Worm (Caenorhabditis elegans) whole organism, L3 larva: ENCODE data around the gene clpr-2.
A peak's percentile ranks its signal among the peaks of the same experiment; 100 is the strongest.

Source experiments
- R02D3.7 ChIP-seq: fragments of 150-350 bp; optimal IDR thresholded peaks from 2 replicates; lab custom pipeline; 2014; ENCODE audit warnings: missing biosample characterization, missing genetic modification characterization
- aly-2 ChIP-seq: fragments of 150-350 bp; optimal IDR thresholded peaks from 2 replicates; lab custom pipeline; 2014; ENCODE audit warnings: missing biosample characterization, missing genetic modification characterization
- ama-1 ChIP-seq: fragments of 150-350 bp; optimal IDR thresholded peaks from 2 replicates; lab custom pipeline; 2018
- ceh-82 ChIP-seq: fragments of 150-350 bp; optimal IDR thresholded peaks from 2 replicates; lab custom pipeline; 2014; ENCODE audit warnings: missing biosample characterization, missing genetic modification characterization
- elt-1 ChIP-seq: fragments of 150-350 bp; optimal IDR thresholded peaks from 2 replicates; lab custom pipeline; 2014; ENCODE audit warnings: missing biosample characterization, missing genetic modification characterization
- elt-3 ChIP-seq, 3 experiments: fragments of 150-350 bp in 1 of 3; sonication (generic microtip) in 2 of 3; optimal IDR thresholded peaks; 2 replicates in 2 of 3; 4 replicates in 1 of 3; lab custom pipeline; 2014 to 2017; ENCODE audit warnings: missing biosample characterization in 3 of 3, missing genetic modification characterization in 3 of 3
- fkh-10 ChIP-seq: sonication (generic microtip); optimal IDR thresholded peaks from 2 replicates; lab custom pipeline; 2017; ENCODE audit warnings: missing biosample characterization, missing genetic modification reagents, missing genetic modification characterization
- hmg-11 ChIP-seq: sonication (generic microtip); optimal IDR thresholded peaks from 2 replicates; lab custom pipeline; 2016; ENCODE audit warnings: missing genetic modification characterization, missing compliant biosample characterization
- jun-1 ChIP-seq: fragments of 150-350 bp; optimal IDR thresholded peaks from 2 replicates; lab custom pipeline; 2014; ENCODE audit warnings: missing biosample characterization, missing genetic modification reagents, missing genetic modification characterization
- lin-15B ChIP-seq: fragments of 150-350 bp; optimal IDR thresholded peaks from 2 replicates; lab custom pipeline; 2014; ENCODE audit warnings: missing biosample characterization, missing genetic modification characterization
- lin-39 ChIP-seq: fragments of 150-350 bp; optimal IDR thresholded peaks from 2 replicates; lab custom pipeline; 2018; ENCODE audit warnings: missing biosample characterization, missing genetic modification reagents, missing genetic modification characterization
- lsy-12 ChIP-seq: sonication (generic microtip); optimal IDR thresholded peaks from 2 replicates; lab custom pipeline; 2016; ENCODE audit warnings: mild to moderate bottlenecking, missing genetic modification characterization, missing compliant biosample characterization
- mdl-1 ChIP-seq: fragments of 150-350 bp; optimal IDR thresholded peaks from 2 replicates; lab custom pipeline; 2014; ENCODE audit warnings: missing biosample characterization, missing genetic modification characterization
- mml-1 ChIP-seq: fragments of 150-350 bp; sonication (generic microtip); optimal IDR thresholded peaks from 3 replicates; lab custom pipeline; 2014; ENCODE audit warnings: missing biosample characterization, missing genetic modification characterization
- nfya-1 ChIP-seq: sonication (generic microtip); optimal IDR thresholded peaks from 2 replicates; lab custom pipeline; 2017; ENCODE audit warnings: missing genetic modification characterization, mild to moderate bottlenecking, missing compliant biosample characterization, antibody characterized with exemption, moderate library complexity; ENCODE audit not compliant: insufficient read depth
- nhr-12 ChIP-seq: fragments of 150-350 bp; optimal IDR thresholded peaks from 2 replicates; lab custom pipeline; 2014; ENCODE audit warnings: missing biosample characterization, missing genetic modification characterization
- nhr-23 ChIP-seq: fragments of 150-350 bp; optimal IDR thresholded peaks from 2 replicates; lab custom pipeline; 2014; ENCODE audit warnings: missing biosample characterization, missing genetic modification reagents, missing genetic modification characterization
- nhr-237 ChIP-seq: fragments of 150-350 bp; optimal IDR thresholded peaks from 2 replicates; lab custom pipeline; 2014; ENCODE audit warnings: missing biosample characterization, missing genetic modification characterization
- nhr-25 ChIP-seq: sonication (generic microtip); optimal IDR thresholded peaks from 2 replicates; lab custom pipeline; 2017; ENCODE audit warnings: missing biosample characterization, missing genetic modification characterization
- nhr-43 ChIP-seq: sonication (generic microtip); optimal IDR thresholded peaks from 2 replicates; lab custom pipeline; 2016; ENCODE audit warnings: mild to moderate bottlenecking, missing genetic modification characterization, missing compliant biosample characterization; ENCODE audit not compliant: poor library complexity, severe bottlenecking
- nhr-67 ChIP-seq: fragments of 150-350 bp; optimal IDR thresholded peaks from 2 replicates; lab custom pipeline; 2014; ENCODE audit warnings: missing biosample characterization, missing genetic modification characterization
- nhr-76 ChIP-seq: fragments of 150-350 bp; sonication (generic microtip); optimal IDR thresholded peaks from 5 replicates; lab custom pipeline; 2014; ENCODE audit warnings: missing biosample characterization, missing genetic modification characterization
- nhr-77 ChIP-seq: fragments of 150-350 bp; optimal IDR thresholded peaks from 2 replicates; lab custom pipeline; 2014; ENCODE audit warnings: missing biosample characterization, missing genetic modification characterization
- pha-4 ChIP-seq: fragments of 150-350 bp; optimal IDR thresholded peaks from 2 replicates; lab custom pipeline; 2014; ENCODE audit warnings: missing biosample characterization, missing genetic modification reagents, missing genetic modification characterization
- pqm-1 ChIP-seq: fragments of 150-350 bp; optimal IDR thresholded peaks from 2 replicates; lab custom pipeline; 2017; ENCODE audit warnings: missing biosample characterization, missing genetic modification characterization, inconsistent platforms
- sea-2 ChIP-seq: fragments of 150-350 bp; sonication (generic microtip); optimal IDR thresholded peaks from 4 replicates; lab custom pipeline; 2014; ENCODE audit warnings: missing biosample characterization, missing genetic modification reagents, missing genetic modification characterization
- skn-1 ChIP-seq: fragments of 150-350 bp; optimal IDR thresholded peaks from 2 replicates; lab custom pipeline; 2014; ENCODE audit warnings: missing biosample characterization, missing genetic modification characterization
- tbx-2 ChIP-seq: sonication (generic microtip); optimal IDR thresholded peaks from 2 replicates; lab custom pipeline; 2016; ENCODE audit warnings: mild to moderate bottlenecking, missing genetic modification characterization, missing compliant biosample characterization
- unc-39 ChIP-seq: sonication (generic microtip); optimal IDR thresholded peaks from 4 replicates; lab custom pipeline; 2017; ENCODE audit warnings: missing biosample characterization, missing genetic modification characterization
- zag-1 ChIP-seq: fragments of 150-350 bp; optimal IDR thresholded peaks from 2 replicates; lab custom pipeline; 2014; ENCODE audit warnings: missing biosample characterization, missing genetic modification characterization
- ztf-4 ChIP-seq: fragments of 150-350 bp; optimal IDR thresholded peaks from 2 replicates; lab custom pipeline; 2014; ENCODE audit warnings: missing biosample characterization, missing genetic modification characterization

The clpr-2 gene

ce11 chrII:1258634-1259033, at the start of gene clpr-2:
Gene clpr-2 (plus strand): TSS chrII:1258934.
- TF ChIP-seq nhr-25 (tag; lab: Kevin White, UChicago): no peak
- no peak for TF ChIP-seq unc-39 (tag; lab: Kevin White, UChicago)
- TF ChIP-seq nhr-67: no peak
- TF ChIP-seq elt-1: no peak
- TF ChIP-seq nhr-12: no peak
- no peak for TF ChIP-seq jun-1 (tag; lab: Kevin White, UChicago)
- TF ChIP-seq lin-39 (tag; lab: Kevin White, UChicago): no peak
- no peak for TF ChIP-seq hmg-11 (tag; lab: Kevin White, UChicago)
- no peak for TF ChIP-seq mml-1 (tag; lab: Kevin White, UChicago)
- no peak for TF ChIP-seq nhr-76 (tag; lab: Kevin White, UChicago)
- TF ChIP-seq nhr-43 (tag; lab: Kevin White, UChicago): no peak
- no peak for TF ChIP-seq fkh-10
- TF ChIP-seq aly-2 (tag; lab: Kevin White, UChicago): no peak
- TF ChIP-seq nhr-77 (tag; lab: Kevin White, UChicago): no peak

DNA sequence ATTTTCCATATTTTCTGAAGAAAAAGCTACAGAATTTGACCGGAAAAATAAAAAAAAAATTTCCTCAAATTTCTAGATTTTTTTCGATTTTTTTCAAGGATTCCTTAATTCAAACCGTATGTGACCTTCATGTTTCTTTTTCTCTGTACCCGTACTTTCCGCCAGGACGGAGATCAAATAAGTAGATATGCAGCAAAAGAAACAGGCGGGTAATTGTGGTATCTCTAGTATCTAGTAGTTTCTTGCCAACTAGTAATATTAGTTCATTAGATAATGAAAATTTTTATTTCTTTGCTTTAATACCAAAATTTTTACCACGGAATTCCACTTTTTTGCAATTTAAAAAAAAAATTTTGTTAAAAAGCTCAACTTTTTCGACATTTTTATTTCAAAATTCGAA, 44.1 kb upstream of the clpr-2 start:
- TF ChIP-seq sea-2 (GFP tag; lab: Kevin White, UChicago) (no peak), elt-1 (peak; percentile 70)

- peak; percentile 41 for TF ChIP-seq pha-4
- no peak for TF ChIP-seq mdl-1 (tag; lab: Kevin White, UChicago)
- TF ChIP-seq, all 47 proteins: peak for 1
Measured at ce11 chrII:1217269-1217668, 41.5 kb upstream of the clpr-2 start.

DNA sequence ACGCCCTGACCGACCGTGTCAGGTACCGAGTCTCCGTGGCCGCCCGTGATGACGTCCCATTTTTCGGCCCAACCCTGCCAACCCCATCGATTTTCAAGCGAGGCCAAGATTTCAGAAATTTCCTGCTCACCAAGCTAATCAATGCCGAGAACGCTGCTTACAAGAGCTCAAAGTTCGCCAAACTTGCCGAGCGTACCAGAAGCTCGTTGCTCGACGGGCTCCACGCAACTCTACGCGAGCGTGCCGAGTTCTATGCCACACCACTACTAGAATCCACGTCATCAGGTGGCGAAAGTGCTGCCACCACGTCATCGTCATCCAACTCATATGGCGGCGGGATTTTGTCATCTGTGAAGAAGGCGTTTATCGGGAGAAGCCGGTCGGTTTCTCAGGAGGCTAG, 29.8 kb upstream of the clpr-2 start:
- no peak for TF ChIP-seq sea-2 (GFP tag; lab: Kevin White, UChicago)
- no peak for TF ChIP-seq R02D3.7 (tag; lab: Kevin White, UChicago)
- no peak for TF ChIP-seq skn-1 (tag; lab: Kevin White, UChicago)
- no peak for TF ChIP-seq unc-39 (tag; lab: Kevin White, UChicago)

- TF ChIP-seq lin-15B (no peak), elt-1 (no peak), tbx-2 (peak; percentile 9), ztf-4 (peak; percentile 22), nhr-43 (tag; lab: Kevin White, UChicago) (peak; percentile 39), lsy-12 (tag; lab: Kevin White, UChicago) (peak; percentile 86), nhr-12 (no peak), pqm-1 (tag; lab: Kevin White, UChicago) (no peak), nhr-23 (tag; lab: Kevin White, UChicago) (peak; percentile 80), nhr-76 (tag; lab: Kevin White, UChicago) (no peak)
Measured at ce11 chrII:1232967-1233366, 25.8 kb upstream of the clpr-2 start.

DNA sequence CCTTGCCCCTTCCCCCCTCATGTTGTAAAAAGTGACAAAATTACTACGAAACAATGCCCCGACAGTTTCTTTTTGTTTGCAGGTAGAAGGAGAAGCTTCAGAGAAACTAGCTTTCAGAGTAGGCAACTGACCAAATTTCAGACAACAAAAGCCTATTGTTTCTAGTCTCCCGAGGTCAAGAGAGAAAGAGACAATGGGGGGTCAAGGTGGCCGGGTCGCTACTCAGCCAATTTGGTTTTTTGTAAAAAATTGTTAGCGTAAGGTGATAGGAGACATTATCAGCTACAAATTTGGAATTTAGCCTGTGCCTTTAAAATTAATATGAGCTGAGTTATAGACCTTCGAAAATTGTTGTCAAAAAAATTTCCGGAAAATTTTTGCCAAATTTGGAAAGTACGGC, 23.8 kb upstream of the clpr-2 start:
- peak; percentile 16 for TF ChIP-seq nhr-23 (tag; lab: Kevin White, UChicago)
- TF ChIP-seq ama-1 (lab: Kevin White, UChicago): peak; percentile 46
- TF ChIP-seq nhr-25 (tag; lab: Kevin White, UChicago): peak; percentile 53
- no peak for TF ChIP-seq R02D3.7 (tag; lab: Kevin White, UChicago)
- TF ChIP-seq nfya-1 (tag; lab: Kevin White, UChicago): no peak
- TF ChIP-seq lsy-12 (tag; lab: Kevin White, UChicago): peak; percentile 55
- TF ChIP-seq, all 47 proteins: peak for 4

DNA sequence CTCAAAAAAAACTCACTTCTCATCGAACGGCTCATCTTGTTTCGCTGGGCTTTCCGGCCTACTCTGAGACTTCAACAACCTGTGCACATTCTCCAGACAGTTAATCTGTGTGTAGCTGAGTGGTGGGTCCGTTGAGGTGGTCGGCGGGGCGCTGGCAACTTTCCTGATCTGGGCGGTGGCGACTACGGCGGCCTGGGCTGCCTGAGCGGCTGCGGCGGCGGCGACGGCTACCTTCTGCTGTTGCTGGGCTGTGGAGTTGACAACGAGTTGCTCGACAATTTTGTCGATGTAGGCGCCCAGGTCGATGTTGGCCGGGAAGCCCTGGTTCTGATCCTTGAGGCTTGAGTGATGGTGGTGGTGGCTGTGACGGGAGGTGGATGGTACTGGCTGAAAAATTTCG, 22.7 kb upstream of the clpr-2 start:
- TF ChIP-seq aly-2 (tag; lab: Kevin White, UChicago): no peak
- no peak for TF ChIP-seq lin-15B
- TF ChIP-seq nhr-77 (tag; lab: Kevin White, UChicago): no peak
- no peak for TF ChIP-seq elt-3 (tag; optimal IDR thresholded peaks at IDR 0.05; lab: Kevin White, UChicago)
- no peak for TF ChIP-seq ztf-4
- no peak for TF ChIP-seq ama-1 (lab: Kevin White, UChicago)
- TF ChIP-seq nhr-237 (tag; lab: Kevin White, UChicago): no peak
- TF ChIP-seq zag-1: no peak
- no peak for TF ChIP-seq pqm-1 (tag; lab: Kevin White, UChicago)
- no peak for TF ChIP-seq mml-1 (tag; lab: Kevin White, UChicago)
- TF ChIP-seq ceh-82: no peak
- no peak for TF ChIP-seq nhr-23 (tag; lab: Kevin White, UChicago)
- no peak for TF ChIP-seq nhr-25 (tag; lab: Kevin White, UChicago)
- TF ChIP-seq unc-39 (tag; lab: Kevin White, UChicago): no peak
